Fruit fly (Drosophila melanogaster) whole organism, wandering third instar larva: ENCODE data around the gene zormin.

Experiments used
- Dfd ChIP-seq: fragments of >200 bp; optimal IDR thresholded peaks from 2 replicates; lab custom pipeline; 2017; ENCODE audit warnings: missing biosample characterization, missing genetic modification characterization
- Hr83 ChIP-seq: fragments of 200-300 bp; sonication (Bioruptor generic); optimal IDR thresholded peaks from 2 replicates; lab custom pipeline; 2016; ENCODE audit warnings: missing biosample characterization, mild to moderate bottlenecking, missing genetic modification characterization, moderate library complexity; ENCODE audit not compliant: poor library complexity, severe bottlenecking

DNA sequence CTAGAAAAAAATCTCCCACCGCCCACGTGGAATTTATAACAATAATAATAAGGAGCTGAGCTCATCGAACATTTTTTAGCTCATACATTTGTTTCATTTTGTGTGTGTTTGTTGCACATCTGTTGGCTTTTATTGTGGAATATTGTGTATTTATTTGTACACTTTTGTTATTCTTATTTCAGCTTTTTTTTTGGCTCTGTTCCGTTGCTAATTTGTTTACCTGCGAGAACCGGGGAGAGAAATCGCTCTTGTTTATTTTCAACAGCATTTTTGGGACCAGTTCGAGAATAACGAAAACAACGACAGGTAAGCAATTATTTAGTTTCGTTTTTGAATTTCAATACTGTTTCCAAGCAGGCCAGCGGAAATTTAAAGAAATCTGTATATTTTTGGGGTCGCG lies 3.7 kb downstream of the zormin start:
- TF ChIP-seq Dfd (GFP tag; lab: Kevin White, UChicago), result no peak
- no peak for TF ChIP-seq Hr83 (GFP tag; lab: Kevin White, UChicago)
